Worm (Caenorhabditis elegans) whole organism, early embryonic: Measurements from ENCODE around the gene C28H8.3.

Experiments used
- B0310.2 ChIP-seq: sonication (generic microtip); optimal IDR thresholded peaks from 2 replicates; lab custom pipeline; 2016; ENCODE audit warnings: mild to moderate bottlenecking, missing genetic modification characterization, missing compliant biosample characterization
- aly-1 ChIP-seq: sonication (generic microtip); optimal IDR thresholded peaks from 2 replicates; lab custom pipeline; 2016; ENCODE audit warnings: missing genetic modification characterization, missing compliant biosample characterization
- ama-1 ChIP-seq: fragments of 150-350 bp; optimal IDR thresholded peaks from 2 replicates; lab custom pipeline; 2014
- ceh-13 ChIP-seq: fragments of 200-800 bp; sonication (Bioruptor generic); optimal IDR thresholded peaks from 2 replicates; lab custom pipeline; 2018; ENCODE audit warnings: mild to moderate bottlenecking, missing genetic modification characterization, missing compliant biosample characterization
- ets-7 ChIP-seq: sonication (generic microtip); optimal IDR thresholded peaks from 2 replicates; lab custom pipeline; 2016; ENCODE audit warnings: missing genotype, missing genetic modification characterization, missing compliant biosample characterization
- hmbx-1 ChIP-seq: sonication (generic microtip); optimal IDR thresholded peaks from 2 replicates; lab custom pipeline; 2016; ENCODE audit warnings: mild to moderate bottlenecking, missing genetic modification characterization, missing compliant biosample characterization
- pes-1 ChIP-seq: fragments of 200-800 bp; sonication (Bioruptor generic); IDR thresholded peaks from 2 replicates; pipeline ENCODE4 v1.3.6; 2022; ENCODE audit warnings: missing genetic modification reagents, missing genetic modification characterization, missing compliant biosample characterization

DNA sequence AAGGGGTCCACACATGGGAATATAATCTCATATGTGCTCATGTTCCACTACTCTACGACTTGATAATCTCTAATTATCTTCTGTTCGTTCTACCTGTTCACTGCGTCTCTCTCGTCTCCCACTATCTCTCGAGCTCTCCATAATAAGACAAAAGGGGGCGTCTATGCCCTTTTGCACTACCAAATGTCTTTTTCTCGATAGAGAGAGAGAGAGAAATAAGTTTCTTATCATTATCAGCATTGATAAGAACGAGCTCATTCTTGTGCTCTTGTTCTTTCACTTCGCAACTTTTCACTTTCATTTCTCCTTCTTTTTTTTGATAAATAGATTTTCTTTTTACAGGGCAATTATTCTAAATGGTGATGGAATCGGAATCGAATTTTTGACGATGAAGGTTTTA is 7.4 kb downstream of the C28H8.3 start:
- TF ChIP-seq B0310.2 (tag; lab: Kevin White, UChicago) = no peak
- no peak for TF ChIP-seq hmbx-1 (tag; lab: Kevin White, UChicago)
- TF ChIP-seq ama-1 (lab: Kevin White, UChicago) = no peak
- TF ChIP-seq ceh-13 (GFP tag; lab: Kevin White, UChicago) = no peak
- TF ChIP-seq pes-1 (GFP tag; lab: Robert Waterston, UW) = no peak
- TF ChIP-seq ets-7 (tag; lab: Kevin White, UChicago) = no peak
- TF ChIP-seq aly-1 (tag; lab: Kevin White, UChicago) = no peak
